Fruit fly (Drosophila melanogaster) S2 (cell line): ENCODE results near the gene CG4045.
A peak's percentile ranks its signal among the peaks of the same experiment; 100 is the strongest.

Experiments used
- CG8478 ChIP-seq: fragments of >200 bp; optimal IDR thresholded peaks from 2 replicates; lab custom pipeline; 2018
- CTCF ChIP-seq, 2 experiments: fragments of >200 bp; optimal IDR thresholded peaks; 2 replicates each; lab custom pipeline; 2018

dm6 chrX:2080367-2080927 lies 4.7 kb upstream of the CG4045 start, which contains the start of the genes CG16903 and Unc-76:
- TF ChIP-seq CTCF (optimal IDR thresholded peaks at IDR 0.05; lab: Kevin White, UChicago) (peak; percentile 57 to 65), CG8478 (lab: Kevin White, UChicago) (no peak)
